Worm (Caenorhabditis elegans) whole organism, late embryonic: ENCODE data around the gene his-69.

Experiments used
- C38D4.7 ChIP-seq: fragments of 200-800 bp; sonication (Bioruptor generic); optimal IDR thresholded peaks from 2 replicates; lab custom pipeline; 2018; ENCODE audit warnings: mild to moderate bottlenecking, missing genetic modification characterization, moderate library complexity, missing compliant biosample characterization
- K09A11.1 ChIP-seq: sonication (generic microtip); optimal IDR thresholded peaks from 2 replicates; lab custom pipeline; 2017; ENCODE audit warnings: antibody characterized with exemption, mild to moderate bottlenecking, missing genetic modification characterization, missing compliant biosample characterization; ENCODE audit not compliant: insufficient read depth
- T23F11.4 ChIP-seq: fragments of 200-800 bp; sonication (Bioruptor generic); optimal IDR thresholded peaks from 2 replicates; lab custom pipeline; 2018; ENCODE audit warnings: mild to moderate bottlenecking, missing genetic modification characterization, missing compliant biosample characterization
- Y22D7AL.16 ChIP-seq: sonication (generic microtip); optimal IDR thresholded peaks from 2 replicates; lab custom pipeline; 2016; ENCODE audit warnings: missing genetic modification characterization, missing compliant biosample characterization
- ahr-1 ChIP-seq: sonication (generic microtip); optimal IDR thresholded peaks from 2 replicates; lab custom pipeline; 2016; ENCODE audit warnings: missing genetic modification characterization, missing compliant biosample characterization
- ceh-14 ChIP-seq: sonication (generic microtip); optimal IDR thresholded peaks from 2 replicates; lab custom pipeline; 2016; ENCODE audit warnings: missing genotype, missing genetic modification characterization, missing compliant biosample characterization
- ceh-18 ChIP-seq: sonication (generic microtip); optimal IDR thresholded peaks from 2 replicates; lab custom pipeline; 2016; ENCODE audit warnings: missing genetic modification characterization, missing compliant biosample characterization
- ceh-19 ChIP-seq: fragments of 200-800 bp; sonication (Bioruptor generic); optimal IDR thresholded peaks from 2 replicates; lab custom pipeline; 2018; ENCODE audit warnings: mild to moderate bottlenecking, missing genetic modification characterization, missing compliant biosample characterization
- ceh-2 ChIP-seq: sonication (generic microtip); optimal IDR thresholded peaks from 2 replicates; lab custom pipeline; 2016; ENCODE audit warnings: missing genotype, missing genetic modification characterization, missing compliant biosample characterization
- ceh-31 ChIP-seq: sonication (generic microtip); optimal IDR thresholded peaks from 2 replicates; lab custom pipeline; 2016; ENCODE audit warnings: missing genetic modification characterization, missing compliant biosample characterization
- ceh-34 ChIP-seq: sonication (generic microtip); optimal IDR thresholded peaks from 2 replicates; lab custom pipeline; 2016; ENCODE audit warnings: mild to moderate bottlenecking, missing genetic modification characterization, missing compliant biosample characterization
- ceh-45 ChIP-seq: fragments of 200-800 bp; sonication (Bioruptor generic); IDR thresholded peaks from 2 replicates; pipeline ENCODE4 v1.3.6; 2022; ENCODE audit warnings: missing genetic modification reagents, missing genetic modification characterization, missing compliant biosample characterization
- ceh-48 ChIP-seq: sonication (generic microtip); optimal IDR thresholded peaks from 2 replicates; lab custom pipeline; 2016; ENCODE audit warnings: missing genetic modification characterization, inconsistent platforms, missing compliant biosample characterization
- ceh-6 ChIP-seq: fragments of 200-800 bp; sonication (Bioruptor generic); optimal IDR thresholded peaks from 2 replicates; lab custom pipeline; 2018; ENCODE audit warnings: mild to moderate bottlenecking, missing genetic modification characterization, missing compliant biosample characterization
- ceh-9 ChIP-seq: sonication (generic microtip); optimal IDR thresholded peaks from 2 replicates; lab custom pipeline; 2016; ENCODE audit warnings: mild to moderate bottlenecking, missing genetic modification characterization, inconsistent platforms, missing compliant biosample characterization
- che-1 ChIP-seq: sonication (generic microtip); optimal IDR thresholded peaks from 2 replicates; lab custom pipeline; 2016; ENCODE audit warnings: mild to moderate bottlenecking, missing genetic modification characterization, missing compliant biosample characterization
- dmd-4 ChIP-seq: sonication (generic microtip); optimal IDR thresholded peaks from 2 replicates; lab custom pipeline; 2016; ENCODE audit warnings: borderline replicate concordance, missing genetic modification characterization, missing compliant biosample characterization
- dve-1 ChIP-seq: sonication (generic microtip); optimal IDR thresholded peaks from 2 replicates; lab custom pipeline; 2017; ENCODE audit warnings: antibody characterized with exemption, mild to moderate bottlenecking, missing genetic modification characterization, missing compliant biosample characterization
- elt-2 ChIP-seq: sonication (generic microtip); optimal IDR thresholded peaks from 2 replicates; lab custom pipeline; 2016; ENCODE audit warnings: missing genetic modification reagents, missing genetic modification characterization, missing compliant biosample characterization
- ets-4 ChIP-seq: sonication (generic microtip); optimal IDR thresholded peaks from 2 replicates; lab custom pipeline; 2016; ENCODE audit warnings: missing genetic modification characterization, missing compliant biosample characterization
- eyg-1 ChIP-seq: sonication (generic microtip); optimal IDR thresholded peaks from 2 replicates; lab custom pipeline; 2016; ENCODE audit warnings: missing genotype, missing genetic modification characterization, missing compliant biosample characterization
- fax-1 ChIP-seq: sonication (generic microtip); optimal IDR thresholded peaks from 2 replicates; lab custom pipeline; 2016; ENCODE audit warnings: missing genotype, missing genetic modification characterization, missing compliant biosample characterization
- fkh-6 ChIP-seq: sonication (generic microtip); optimal IDR thresholded peaks from 2 replicates; lab custom pipeline; 2016; ENCODE audit warnings: missing genetic modification characterization, missing compliant biosample characterization
- gmeb-2 ChIP-seq: sonication (generic microtip); optimal IDR thresholded peaks from 2 replicates; lab custom pipeline; 2016; ENCODE audit warnings: missing genetic modification characterization, inconsistent platforms, missing compliant biosample characterization
- hlh-15 ChIP-seq: sonication (generic microtip); optimal IDR thresholded peaks from 2 replicates; lab custom pipeline; 2016; ENCODE audit warnings: missing genetic modification characterization, missing compliant biosample characterization
- hlh-30 ChIP-seq: sonication (generic microtip); optimal IDR thresholded peaks from 2 replicates; lab custom pipeline; 2017; ENCODE audit warnings: antibody characterized with exemption, missing genetic modification characterization, missing compliant biosample characterization; ENCODE audit not compliant: insufficient read depth
- madf-2 ChIP-seq: sonication (generic microtip); optimal IDR thresholded peaks from 2 replicates; lab custom pipeline; 2017; ENCODE audit warnings: missing genetic modification characterization, missing compliant biosample characterization
- nfya-1 ChIP-seq: sonication (generic microtip); optimal IDR thresholded peaks from 2 replicates; lab custom pipeline; 2017; ENCODE audit warnings: missing genetic modification characterization, mild to moderate bottlenecking, missing compliant biosample characterization, antibody characterized with exemption, moderate library complexity
- odd-2 ChIP-seq: sonication (generic microtip); optimal IDR thresholded peaks from 2 replicates; lab custom pipeline; 2017; ENCODE audit warnings: antibody characterized with exemption, mild to moderate bottlenecking, missing genetic modification characterization, missing compliant biosample characterization
- pax-1 ChIP-seq: fragments of 150-350 bp; optimal IDR thresholded peaks from 2 replicates; lab custom pipeline; 2014; ENCODE audit warnings: missing biosample characterization, missing genetic modification characterization
- pha-2 ChIP-seq: sonication (generic microtip); optimal IDR thresholded peaks from 2 replicates; lab custom pipeline; 2017; ENCODE audit warnings: mild to moderate bottlenecking, missing genetic modification characterization, missing compliant biosample characterization
- pha-4 ChIP-seq: fragments of 150-350 bp; optimal IDR thresholded peaks from 2 replicates; lab custom pipeline; 2018; ENCODE audit warnings: missing biosample characterization, missing genetic modification reagents, missing genetic modification characterization
- pros-1 ChIP-seq: fragments of 150-350 bp; optimal IDR thresholded peaks from 2 replicates; lab custom pipeline; 2014; ENCODE audit warnings: missing biosample characterization, missing genetic modification reagents, missing genetic modification characterization
- rnt-1 ChIP-seq: sonication (generic microtip); optimal IDR thresholded peaks from 2 replicates; lab custom pipeline; 2016; ENCODE audit warnings: missing genetic modification characterization, missing compliant biosample characterization
- unc-3 ChIP-seq, 2 experiments: fragments of 200-800 bp in 1 of 2; sonication (Bioruptor generic) in 1 of 2; sonication (generic microtip) in 1 of 2; conservative IDR thresholded peaks in 1 of 2; optimal IDR thresholded peaks in 1 of 2; 2 replicates each; pipeline versions ENCODE4 v1.3.6 to Lab custom; 2016 to 2022; ENCODE audit warnings: missing compliant biosample characterization in 2 of 2, missing genetic modification characterization in 2 of 2, missing genetic modification reagents in 1 of 2
- unc-42 ChIP-seq: sonication (generic microtip); optimal IDR thresholded peaks from 2 replicates; lab custom pipeline; 2016; ENCODE audit warnings: missing genotype, missing genetic modification characterization, missing compliant biosample characterization
- unc-55 ChIP-seq: sonication (generic microtip); optimal IDR thresholded peaks from 2 replicates; lab custom pipeline; 2017; ENCODE audit warnings: missing biosample characterization, missing genetic modification reagents, missing genetic modification characterization
- unc-86 ChIP-seq: sonication (generic microtip); optimal IDR thresholded peaks from 2 replicates; lab custom pipeline; 2016; ENCODE audit warnings: missing genetic modification characterization, missing compliant biosample characterization
- ztf-16 ChIP-seq: sonication (generic microtip); optimal IDR thresholded peaks from 2 replicates; lab custom pipeline; 2017; ENCODE audit warnings: missing genetic modification characterization, missing compliant biosample characterization

Gene his-69

DNA sequence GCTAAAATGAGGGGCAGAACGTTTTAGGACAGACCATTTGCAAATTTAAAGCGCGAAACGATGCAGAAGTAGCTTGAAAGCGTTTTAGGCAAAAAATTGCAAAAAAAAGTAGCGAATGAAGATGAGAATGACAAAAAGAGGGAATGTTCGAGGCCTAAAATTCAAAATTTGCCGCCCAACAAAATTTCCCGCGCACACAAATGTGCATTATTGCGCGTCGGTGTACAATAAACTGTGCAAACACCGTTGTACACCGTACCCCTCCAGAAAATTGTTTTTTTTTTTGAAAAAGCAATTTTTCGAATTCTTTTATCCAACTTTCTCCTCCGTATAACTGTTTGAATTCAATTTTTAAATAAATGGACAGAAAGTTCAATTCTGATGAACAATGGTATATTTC lies 38.7 kb downstream of the his-69 start, which contains the start of gene snpc-3.4:
Gene snpc-3.4 (plus strand): TSS at position 237 of the 400 bp plus-strand sequence.
- peak; percentile 25 for TF ChIP-seq ceh-18 (tag; lab: Kevin White, UChicago)
- TF ChIP-seq nfya-1 (tag; lab: Kevin White, UChicago) = peak; percentile 73
- no peak for TF ChIP-seq ceh-19 (GFP tag; lab: Kevin White, UChicago)
- peak; percentile 45 for TF ChIP-seq unc-42 (tag; lab: Kevin White, UChicago)
- peak; percentile 23 for TF ChIP-seq rnt-1 (tag; lab: Kevin White, UChicago)
- TF ChIP-seq eyg-1 (tag; lab: Kevin White, UChicago) = no peak
- peak; percentile 31 for TF ChIP-seq ztf-16
- peak; percentile 8 for TF ChIP-seq dve-1 (tag; lab: Kevin White, UChicago)
- peak; percentile 35 for TF ChIP-seq ceh-31 (tag; lab: Kevin White, UChicago)

DNA sequence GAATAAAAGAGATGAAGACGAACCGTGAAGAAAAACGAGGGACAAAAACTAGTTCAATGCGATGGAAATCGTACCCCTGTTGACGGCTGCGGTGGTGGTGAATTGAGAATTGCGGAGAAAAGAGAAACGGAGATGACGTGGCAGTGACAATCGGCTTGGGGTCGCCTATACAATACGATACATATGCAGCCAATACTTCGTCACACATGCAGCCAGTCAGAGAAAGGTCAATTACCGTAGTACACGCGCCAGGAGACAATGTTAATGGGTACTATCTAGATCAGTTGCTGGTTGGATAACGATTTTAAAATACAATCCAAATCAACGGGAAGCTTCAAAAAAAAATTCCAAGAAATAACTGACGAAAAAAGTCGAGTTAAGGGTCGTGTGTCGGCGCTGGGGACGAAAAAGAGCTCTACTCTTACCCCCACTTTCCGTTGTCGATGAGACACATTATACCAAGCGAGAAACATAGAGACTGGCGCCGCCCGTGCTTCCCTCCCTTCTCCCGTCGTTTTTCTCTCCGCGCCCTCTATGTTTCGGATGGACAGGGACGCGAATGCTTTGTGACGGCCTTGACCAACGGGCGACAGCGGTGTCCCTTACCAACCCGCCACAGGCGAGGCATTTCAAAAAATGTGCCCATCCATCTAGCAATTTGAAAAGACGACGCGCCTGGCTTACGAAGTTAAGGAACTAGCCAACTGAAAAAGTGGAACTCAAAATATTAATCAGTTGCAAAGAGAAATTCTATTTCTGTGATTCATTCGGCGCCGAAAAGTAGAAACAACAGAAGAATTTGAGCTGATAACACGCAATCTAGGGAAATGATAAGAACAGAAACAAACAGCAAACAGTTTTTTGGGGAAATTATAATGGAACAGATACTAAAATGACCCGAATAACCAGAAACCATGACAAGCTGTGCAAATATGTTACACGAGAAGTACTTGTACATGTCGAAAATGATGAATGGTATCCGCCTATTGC lies 39.7 kb downstream of the his-69 start:
- TF ChIP-seq elt-2 (tag; lab: Kevin White, UChicago) = peak; percentile 75
- no peak for TF ChIP-seq unc-86 (tag; lab: Kevin White, UChicago)

DNA sequence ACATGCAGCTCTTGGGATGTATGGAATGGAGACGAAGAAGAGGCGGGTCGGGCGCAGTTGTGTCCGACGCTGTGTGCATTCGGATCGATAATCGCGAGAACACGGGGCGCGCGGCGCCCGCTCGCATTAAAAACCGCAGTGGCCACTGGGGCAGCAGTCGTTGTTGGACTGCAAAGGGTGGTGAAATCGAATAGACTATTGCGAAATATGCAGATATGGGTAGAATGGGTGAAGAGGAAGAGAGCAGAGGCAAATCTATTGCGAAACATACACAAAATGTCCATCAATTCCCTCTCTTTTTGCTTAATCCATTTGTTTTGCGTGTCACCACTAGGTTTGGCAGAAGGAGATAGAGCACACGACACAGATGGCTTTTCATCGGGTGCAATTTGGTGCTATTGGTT lies 40.4 kb downstream of the his-69 start:
- TF ChIP-seq ceh-9 (tag; lab: Kevin White, UChicago) = no peak
- TF ChIP-seq madf-2 = no peak
- TF ChIP-seq ceh-34 (tag; lab: Kevin White, UChicago) = no peak
- no peak for TF ChIP-seq hlh-30 (tag; lab: Kevin White, UChicago)
- no peak for TF ChIP-seq ahr-1
- TF ChIP-seq odd-2 (tag; lab: Kevin White, UChicago) = no peak
- no peak for TF ChIP-seq T23F11.4 (GFP tag; lab: Kevin White, UChicago)
- no peak for TF ChIP-seq pros-1 (tag; lab: Kevin White, UChicago)
- peak; percentile 3 for TF ChIP-seq ceh-6 (GFP tag; lab: Kevin White, UChicago)
- TF ChIP-seq pha-4 (tag; lab: Kevin White, UChicago) = no peak
- TF ChIP-seq hlh-15 (tag; lab: Kevin White, UChicago) = no peak
- TF ChIP-seq Y22D7AL.16 (tag; lab: Kevin White, UChicago) = no peak
- TF ChIP-seq che-1 (tag; lab: Kevin White, UChicago) = no peak
- TF ChIP-seq unc-42 (tag; lab: Kevin White, UChicago) = peak; percentile 50
- TF ChIP-seq pax-1 = no peak
- TF ChIP-seq unc-3 (GFP tag; conservative IDR thresholded peaks at IDR 0.05; lab: Robert Waterston, UW) = no peak
- peak; percentile 5 for TF ChIP-seq unc-3 (tag; optimal IDR thresholded peaks at IDR 0.05; lab: Kevin White, UChicago)
- TF ChIP-seq ets-4 (tag; lab: Kevin White, UChicago) = no peak
- TF ChIP-seq unc-55 = no peak
- no peak for TF ChIP-seq ceh-2 (tag; lab: Kevin White, UChicago)
- TF ChIP-seq ceh-45 (GFP tag; lab: Robert Waterston, UW) = no peak
- TF ChIP-seq K09A11.1 (tag; lab: Kevin White, UChicago) = no peak
- TF ChIP-seq ceh-14 (tag; lab: Kevin White, UChicago) = no peak
- TF ChIP-seq fax-1 = no peak
- no peak for TF ChIP-seq gmeb-2 (tag; lab: Kevin White, UChicago)
- no peak for TF ChIP-seq pha-2 (tag; lab: Kevin White, UChicago)
- no peak for TF ChIP-seq ztf-16
- peak; percentile 36 for TF ChIP-seq ceh-48 (tag; lab: Kevin White, UChicago)
- TF ChIP-seq dve-1 (tag; lab: Kevin White, UChicago) = no peak
- no peak for TF ChIP-seq nfya-1 (tag; lab: Kevin White, UChicago)
- TF ChIP-seq fkh-6 (tag; lab: Kevin White, UChicago) = no peak
- TF ChIP-seq ceh-31 (tag; lab: Kevin White, UChicago) = peak; percentile 8
- peak; percentile 8 for TF ChIP-seq C38D4.7 (GFP tag; lab: Kevin White, UChicago)
- no peak for TF ChIP-seq dmd-4 (tag; lab: Kevin White, UChicago)
- TF ChIP-seq, all 69 proteins: peak for 6
